Worm (Caenorhabditis elegans) whole organism, early embryonic: Measurements from ENCODE around the gene K09E9.1.

ENCODE experiments used
- B0310.2 ChIP-seq: sonication (generic microtip); optimal IDR thresholded peaks from 2 replicates; lab custom pipeline; 2016; ENCODE audit warnings: mild to moderate bottlenecking, missing genetic modification characterization, missing compliant biosample characterization
- F13C5.2 ChIP-seq: sonication (generic microtip); optimal IDR thresholded peaks from 2 replicates; lab custom pipeline; 2017; ENCODE audit warnings: mild to moderate bottlenecking, missing genetic modification characterization, inconsistent platforms, missing compliant biosample characterization
- aly-1 ChIP-seq: sonication (generic microtip); optimal IDR thresholded peaks from 2 replicates; lab custom pipeline; 2016; ENCODE audit warnings: missing genetic modification characterization, missing compliant biosample characterization
- ama-1 ChIP-seq: fragments of 150-350 bp; optimal IDR thresholded peaks from 2 replicates; lab custom pipeline; 2014
- ceh-13 ChIP-seq: fragments of 200-800 bp; sonication (Bioruptor generic); optimal IDR thresholded peaks from 2 replicates; lab custom pipeline; 2018; ENCODE audit warnings: mild to moderate bottlenecking, missing genetic modification characterization, missing compliant biosample characterization
- ceh-36 ChIP-seq: sonication (generic microtip); optimal IDR thresholded peaks from 2 replicates; lab custom pipeline; 2016; ENCODE audit warnings: missing genetic modification characterization, inconsistent platforms, missing compliant biosample characterization
- ets-7 ChIP-seq: sonication (generic microtip); optimal IDR thresholded peaks from 2 replicates; lab custom pipeline; 2016; ENCODE audit warnings: missing genotype, missing genetic modification characterization, missing compliant biosample characterization
- flt-1 ChIP-seq: fragments of 200-800 bp; sonication (Bioruptor generic); IDR thresholded peaks from 2 replicates; pipeline ENCODE4 v1.3.6; 2022; ENCODE audit warnings: missing genetic modification characterization, missing compliant biosample characterization
- hmbx-1 ChIP-seq: sonication (generic microtip); optimal IDR thresholded peaks from 2 replicates; lab custom pipeline; 2016; ENCODE audit warnings: mild to moderate bottlenecking, missing genetic modification characterization, missing compliant biosample characterization
- hmg-4 ChIP-seq: fragments of 200-800 bp; sonication (Bioruptor generic); optimal IDR thresholded peaks from 2 replicates; lab custom pipeline; 2018; ENCODE audit warnings: mild to moderate bottlenecking, missing genetic modification characterization, missing compliant biosample characterization
- hnd-1 ChIP-seq: sonication (generic microtip); optimal IDR thresholded peaks from 2 replicates; lab custom pipeline; 2016; ENCODE audit warnings: missing genetic modification characterization, missing compliant biosample characterization
- pes-1 ChIP-seq: fragments of 200-800 bp; sonication (Bioruptor generic); IDR thresholded peaks from 2 replicates; pipeline ENCODE4 v1.3.6; 2022; ENCODE audit warnings: missing genetic modification reagents, missing genetic modification characterization, missing compliant biosample characterization
- scrt-1 ChIP-seq: fragments of 200-800 bp; sonication (Bioruptor generic); IDR thresholded peaks from 2 replicates; pipeline ENCODE4 v1.3.6; 2022; ENCODE audit warnings: missing genetic modification characterization, missing compliant biosample characterization
- sea-1 ChIP-seq: fragments of 200-800 bp; sonication (Bioruptor generic); conservative IDR thresholded peaks from 2 replicates; pipeline ENCODE4 v1.3.6; 2022; ENCODE audit warnings: missing genetic modification characterization, missing compliant biosample characterization
- tbx-11 ChIP-seq: fragments of 200-800 bp; sonication (Bioruptor generic); IDR thresholded peaks from 2 replicates; pipeline ENCODE4 v1.3.6; 2022; ENCODE audit warnings: missing genetic modification characterization, missing compliant biosample characterization
- tbx-37 ChIP-seq: fragments of 200-800 bp; sonication (Bioruptor generic); conservative IDR thresholded peaks from 2 replicates; pipeline ENCODE4 v1.3.6; 2022; ENCODE audit warnings: missing genetic modification reagents, missing genetic modification characterization, missing compliant biosample characterization
- tra-4 ChIP-seq: sonication (generic microtip); optimal IDR thresholded peaks from 2 replicates; lab custom pipeline; 2017; ENCODE audit warnings: missing genetic modification characterization, missing compliant biosample characterization

Gene K09E9.1

DNA sequence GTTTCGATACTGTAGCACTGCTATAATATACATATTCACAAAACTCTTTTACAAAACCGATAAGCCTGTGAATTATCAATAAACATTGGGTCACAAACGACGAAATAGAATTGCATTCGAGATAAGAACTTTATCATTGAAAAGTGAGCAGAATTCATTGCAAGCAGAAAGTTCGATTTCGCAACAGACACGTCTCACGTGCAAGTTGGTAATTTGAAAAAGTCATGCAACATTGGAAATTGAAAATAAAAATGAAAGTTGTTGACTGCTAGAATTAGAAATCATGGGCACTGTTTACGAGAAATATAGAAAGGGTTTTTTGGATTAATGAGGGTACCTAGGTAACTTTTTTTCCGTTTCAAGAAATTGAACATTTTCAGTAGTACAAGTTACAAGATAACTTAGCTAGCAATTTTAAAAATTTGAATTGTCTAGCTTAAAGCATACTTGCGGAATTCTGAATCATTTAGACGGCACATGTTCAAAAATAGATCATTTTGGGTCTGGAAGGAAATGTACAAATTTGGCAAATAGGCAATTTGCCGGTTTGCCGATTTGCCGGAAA lies 9.7 kb upstream of the K09E9.1 start:
- TF ChIP-seq tbx-37 (GFP tag; lab: Robert Waterston, UW), result no peak
- no peak for TF ChIP-seq sea-1
- no peak for TF ChIP-seq ceh-13
- no peak for TF ChIP-seq aly-1 (tag; lab: Kevin White, UChicago)
- TF ChIP-seq ama-1, result no peak
- no peak for TF ChIP-seq hmg-4
- TF ChIP-seq scrt-1 (GFP tag; lab: Robert Waterston, UW), result no peak
- TF ChIP-seq flt-1 (GFP tag; lab: Robert Waterston, UW), result no peak
- no peak for TF ChIP-seq hnd-1 (tag; lab: Kevin White, UChicago)
- no peak for TF ChIP-seq ceh-36
- no peak for TF ChIP-seq B0310.2 (tag; lab: Kevin White, UChicago)
- no peak for TF ChIP-seq tra-4 (tag; lab: Kevin White, UChicago)
- no peak for TF ChIP-seq ets-7 (tag; lab: Kevin White, UChicago)
- no peak for TF ChIP-seq hmbx-1 (tag; lab: Kevin White, UChicago)
- TF ChIP-seq pes-1 (GFP tag; lab: Robert Waterston, UW), result no peak
- TF ChIP-seq F13C5.2 (tag; lab: Kevin White, UChicago), result no peak
- no peak for TF ChIP-seq tbx-11 (GFP tag; lab: Robert Waterston, UW)

- TF ChIP-seq hmg-4, result no peak
- TF ChIP-seq pes-1 (GFP tag; lab: Robert Waterston, UW), result 0 out of 2 replicates have a peak, but pooled peaks have one; percentile 3
- no peak for TF ChIP-seq hmbx-1 (tag; lab: Kevin White, UChicago)
- TF ChIP-seq scrt-1 (GFP tag; lab: Robert Waterston, UW), result no peak
- TF ChIP-seq F13C5.2 (tag; lab: Kevin White, UChicago), result peak; percentile 50
- TF ChIP-seq aly-1 (tag; lab: Kevin White, UChicago), result peak; percentile 31
- TF ChIP-seq sea-1, result no peak
- TF ChIP-seq ets-7 (tag; lab: Kevin White, UChicago), result no peak
Measured at ce11 chrX:15613745-15614229, 6.5 kb upstream of the K09E9.1 start, which contains the start of gene K09E9.3. K09E9.3 (minus strand) TSS chrX:15613795.

DNA sequence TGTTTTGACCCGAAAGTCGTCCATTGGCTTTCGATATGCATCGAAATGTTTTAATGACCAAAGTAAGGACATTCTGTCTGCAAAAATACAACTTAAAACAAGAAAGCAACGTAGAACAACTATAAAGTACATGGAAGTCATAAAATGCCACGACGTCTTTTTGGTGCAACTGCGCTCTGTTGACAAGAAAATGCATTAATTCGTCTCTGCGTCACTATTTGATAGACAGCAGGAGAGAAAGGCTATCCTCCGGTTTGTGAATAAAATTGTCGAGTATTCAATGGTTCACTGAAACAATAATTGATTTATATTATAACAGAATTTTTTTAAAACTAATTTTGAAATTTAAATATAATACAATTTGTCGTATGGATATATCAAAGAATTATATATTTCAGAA lies 3.9 kb upstream of the K09E9.1 start, which contains the start of gene ergi-3:
Gene ergi-3, minus strand, starts transcription at position 311 of the 400 bp plus-strand sequence.
- TF ChIP-seq F13C5.2 (tag; lab: Kevin White, UChicago), result peak; percentile 26
- no peak for TF ChIP-seq flt-1 (GFP tag; lab: Robert Waterston, UW)

ce11 chrX:15617168-15617567 lies 3.1 kb upstream of the K09E9.1 start:
- TF ChIP-seq scrt-1 (GFP tag; lab: Robert Waterston, UW) (no peak), ceh-13 (no peak), sea-1 (no peak), ama-1 (no peak), tra-4 (tag; lab: Kevin White, UChicago) (no peak), hmbx-1 (tag; lab: Kevin White, UChicago) (no peak), B0310.2 (tag; lab: Kevin White, UChicago) (no peak), aly-1 (tag; lab: Kevin White, UChicago) (no peak), ets-7 (tag; lab: Kevin White, UChicago) (no peak), flt-1 (GFP tag; lab: Robert Waterston, UW) (no peak), F13C5.2 (tag; lab: Kevin White, UChicago) (no peak), ceh-36 (no peak)

- no peak for TF ChIP-seq tra-4 (tag; lab: Kevin White, UChicago)
- no peak for TF ChIP-seq ets-7 (tag; lab: Kevin White, UChicago)
- peak; percentile 30 for TF ChIP-seq hmg-4
- TF ChIP-seq hnd-1 (tag; lab: Kevin White, UChicago), result no peak
- no peak for TF ChIP-seq tbx-11 (GFP tag; lab: Robert Waterston, UW)
- peak; percentile 62 for TF ChIP-seq pes-1 (GFP tag; lab: Robert Waterston, UW)
Measured at ce11 chrX:15619273-15619672, 1.0 kb upstream of the K09E9.1 start.

- TF ChIP-seq ets-7 (tag; lab: Kevin White, UChicago) (no peak), F13C5.2 (tag; lab: Kevin White, UChicago) (no peak), pes-1 (GFP tag; lab: Robert Waterston, UW) (no peak), aly-1 (tag; lab: Kevin White, UChicago) (no peak), sea-1 (no peak), scrt-1 (GFP tag; lab: Robert Waterston, UW) (no peak), hmg-4 (no peak), ama-1 (no peak), hmbx-1 (tag; lab: Kevin White, UChicago) (no peak), hnd-1 (tag; lab: Kevin White, UChicago) (no peak), ceh-36 (no peak), tbx-11 (GFP tag; lab: Robert Waterston, UW) (no peak)
Measured at ce11 chrX:15621001-15621400, 701 bp downstream of the K09E9.1 start.

DNA sequence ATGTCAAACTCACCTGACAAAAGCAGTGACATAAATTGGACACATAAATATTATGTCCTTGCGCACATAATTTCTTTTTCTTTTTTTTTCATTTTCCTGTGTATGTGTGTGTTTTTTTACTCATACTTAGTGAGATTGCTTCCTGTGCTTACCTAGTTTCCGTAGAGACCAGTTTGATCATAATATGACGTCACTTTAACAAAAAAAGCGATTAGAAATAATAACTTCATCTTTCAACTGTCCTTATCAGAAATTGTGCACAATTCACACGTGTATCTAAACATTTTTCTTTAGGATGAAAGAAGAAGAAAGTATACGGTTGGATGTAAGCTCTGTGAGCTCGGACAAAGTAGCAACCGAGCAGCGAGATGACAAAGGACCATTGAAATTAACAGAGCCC lies 1.7 kb downstream of the K09E9.1 start:
- TF ChIP-seq ets-7 (tag; lab: Kevin White, UChicago) (no peak), hmg-4 (no peak), ceh-36 (no peak), scrt-1 (GFP tag; lab: Robert Waterston, UW) (no peak), hmbx-1 (tag; lab: Kevin White, UChicago) (no peak), B0310.2 (tag; lab: Kevin White, UChicago) (no peak), pes-1 (GFP tag; lab: Robert Waterston, UW) (no peak), sea-1 (no peak)
